Fruit fly (Drosophila melanogaster) whole organism, embryonic: ENCODE measurements around the gene L2HGDH.

Source experiments
- Ada2b ChIP-seq: fragments of 200-800 bp; sonication (Bioruptor generic); IDR thresholded peaks from 2 replicates; pipeline ENCODE4 v1.3.6; 2022; ENCODE audit warnings: missing biosample characterization, missing genetic modification characterization
- Adf1 ChIP-seq: fragments of 200-800 bp; sonication (Bioruptor generic); IDR thresholded peaks from 2 replicates; pipeline ENCODE4 v1.3.6; 2022; ENCODE audit warnings: missing biosample characterization, missing genetic modification characterization
- BtbVII ChIP-seq: fragments of 200-800 bp; sonication (Bioruptor generic); optimal IDR thresholded peaks from 3 replicates; lab custom pipeline; 2017; ENCODE audit warnings: missing biosample characterization, mild to moderate bottlenecking, missing genetic modification characterization
- CG10431 ChIP-seq: fragments of 200-800 bp; sonication (Bioruptor generic); optimal IDR thresholded peaks from 3 replicates; lab custom pipeline; 2018; ENCODE audit warnings: missing biosample characterization, mild to moderate bottlenecking, missing genetic modification characterization
- CG12219 ChIP-seq: fragments of 200-800 bp; sonication (Bioruptor generic); optimal IDR thresholded peaks from 3 replicates; lab custom pipeline; 2018; ENCODE audit warnings: missing biosample characterization, mild to moderate bottlenecking, missing genetic modification characterization
- CG13624 ChIP-seq: fragments of 200-800 bp; sonication (Bioruptor generic); optimal IDR thresholded peaks from 2 replicates; lab custom pipeline; 2016; ENCODE audit warnings: missing biosample characterization, missing genetic modification characterization
- CG1602 ChIP-seq: fragments of 200-800 bp; sonication (Bioruptor generic); optimal IDR thresholded peaks from 3 replicates; lab custom pipeline; 2016; ENCODE audit warnings: missing biosample characterization, missing genetic modification characterization
- CG17361 ChIP-seq: fragments of 200-800 bp; sonication (Bioruptor generic); IDR thresholded peaks from 3 replicates; pipeline ENCODE4 v1.3.6; 2022; ENCODE audit warnings: missing biosample characterization, missing genetic modification characterization
- CG17912 ChIP-seq: fragments of 200-800 bp; sonication (Bioruptor generic); optimal IDR thresholded peaks from 2 replicates; lab custom pipeline; 2018; ENCODE audit warnings: missing biosample characterization, mild to moderate bottlenecking, missing genetic modification characterization
- CG18262 ChIP-seq: fragments of 200-800 bp; optimal IDR thresholded peaks from 3 replicates; lab custom pipeline; 2019; ENCODE audit warnings: missing biosample characterization, mild to moderate bottlenecking, missing genetic modification characterization, moderate library complexity
- CG4360 ChIP-seq: fragments of 200-800 bp; sonication (Bioruptor generic); IDR thresholded peaks from 2 replicates; pipeline ENCODE4 v1.3.6; 2022; ENCODE audit warnings: missing biosample characterization, missing genetic modification characterization
- CG6683 ChIP-seq: fragments of 200-800 bp; sonication (Bioruptor generic); optimal IDR thresholded peaks from 2 replicates; lab custom pipeline; 2017; ENCODE audit warnings: missing biosample characterization, mild to moderate bottlenecking, missing genetic modification characterization, missing genetic modification reagents
- CG7928 ChIP-seq: fragments of 200-800 bp; sonication (Bioruptor generic); optimal IDR thresholded peaks from 2 replicates; lab custom pipeline; 2017; ENCODE audit warnings: missing biosample characterization, mild to moderate bottlenecking, missing genetic modification characterization
- CG9797 ChIP-seq: fragments of 200-800 bp; sonication (Bioruptor generic); optimal IDR thresholded peaks from 3 replicates; lab custom pipeline; 2018; ENCODE audit warnings: missing biosample characterization, mild to moderate bottlenecking, missing genetic modification characterization
- CkIIα-i1 ChIP-seq: fragments of 200-800 bp; sonication (Bioruptor generic); IDR thresholded peaks from 2 replicates; pipeline ENCODE4 v1.3.6; 2022; ENCODE audit warnings: missing biosample characterization, missing genetic modification characterization
- Dad ChIP-seq: fragments of 200-800 bp; sonication (Bioruptor generic); optimal IDR thresholded peaks from 3 replicates; lab custom pipeline; 2016; ENCODE audit warnings: missing biosample characterization, missing genetic modification characterization
- Doc3 ChIP-seq: fragments of 200-800 bp; sonication (Bioruptor generic); IDR thresholded peaks from 3 replicates; pipeline ENCODE4 v1.3.6; 2022; ENCODE audit warnings: missing biosample characterization, missing genetic modification characterization; ENCODE audit not compliant: partially characterized antibody
- Eip74EF ChIP-seq, 2 experiments: fragments of 200-800 bp in 1 of 2; fragments of >200 bp in 1 of 2; sonication (Bioruptor generic) in 1 of 2; optimal IDR thresholded peaks; 2 replicates each; lab custom pipeline; 2017 to 2019; ENCODE audit warnings: missing biosample characterization in 2 of 2, missing genetic modification characterization in 2 of 2, mild to moderate bottlenecking in 1 of 2, moderate library complexity in 1 of 2
- Fer2 ChIP-seq: fragments of 200-800 bp; sonication (Bioruptor generic); optimal IDR thresholded peaks from 2 replicates; lab custom pipeline; 2018; ENCODE audit warnings: missing biosample characterization, mild to moderate bottlenecking, missing genetic modification characterization, moderate library complexity
- GATAe ChIP-seq: fragments of 200-800 bp; sonication (Bioruptor generic); conservative IDR thresholded peaks from 2 replicates; pipeline ENCODE4 v1.3.6; 2022; ENCODE audit warnings: missing biosample characterization, missing genetic modification characterization
- HmgD ChIP-seq: fragments of 200-800 bp; sonication (Bioruptor generic); optimal IDR thresholded peaks from 3 replicates; lab custom pipeline; 2016; ENCODE audit warnings: missing biosample characterization, missing genetic modification characterization
- MBD-R2 ChIP-seq: fragments of 200-800 bp; sonication (Bioruptor generic); IDR thresholded peaks from 2 replicates; pipeline ENCODE4 v1.3.6; 2022; ENCODE audit warnings: missing biosample characterization, missing genetic modification characterization
- Med ChIP-seq: fragments of 200-800 bp; sonication (Bioruptor generic); peaks from one replicate; lab custom pipeline; 2016; ENCODE audit warnings: missing biosample characterization, missing genetic modification characterization, mild to moderate bottlenecking, inconsistent platforms, moderate library complexity
- NC2α ChIP-seq: fragments of 200-800 bp; sonication (Bioruptor generic); optimal IDR thresholded peaks from 2 replicates; lab custom pipeline; 2016; ENCODE audit warnings: missing biosample characterization, missing genetic modification characterization
- NfI ChIP-seq: fragments of 200-800 bp; sonication (Bioruptor generic); optimal IDR thresholded peaks from 3 replicates; lab custom pipeline; 2018; ENCODE audit warnings: missing biosample characterization, mild to moderate bottlenecking, missing genetic modification characterization, moderate library complexity
- Sox102F ChIP-seq: fragments of 200-800 bp; sonication (Bioruptor generic); optimal IDR thresholded peaks from 2 replicates; lab custom pipeline; 2018; ENCODE audit warnings: missing biosample characterization, mild to moderate bottlenecking, missing genetic modification characterization, moderate library complexity
- Trl ChIP-seq, 3 experiments: fragments of >200 bp in 2 of 3; fragments of 200-800 bp in 1 of 3; sonication (Bioruptor generic) in 1 of 3; optimal IDR thresholded peaks; 2 replicates in 1 of 3; 3 replicates in 2 of 3; lab custom pipeline; 2016 to 2017; ENCODE audit warnings: missing biosample characterization in 1 of 3, missing genetic modification characterization in 1 of 3
- Usf ChIP-seq: fragments of 200-800 bp; sonication (Bioruptor generic); optimal IDR thresholded peaks from 2 replicates; lab custom pipeline; 2017; ENCODE audit warnings: missing genotype, missing biosample characterization, missing genetic modification characterization
- Vsx1 ChIP-seq: fragments of 200-800 bp; sonication (Bioruptor generic); optimal IDR thresholded peaks from 2 replicates; lab custom pipeline; 2017; ENCODE audit warnings: missing biosample characterization, mild to moderate bottlenecking, missing genetic modification characterization, missing genetic modification reagents
- aop ChIP-seq: fragments of 200-800 bp; sonication (Bioruptor generic); IDR thresholded peaks from 2 replicates; pipeline ENCODE4 v1.3.6; 2022; ENCODE audit warnings: missing biosample characterization, missing genetic modification characterization
- ase ChIP-seq: fragments of 200-800 bp; sonication (Bioruptor generic); IDR thresholded peaks from 3 replicates; pipeline ENCODE4 v1.3.6; 2022; ENCODE audit warnings: missing biosample characterization, missing genetic modification characterization
- chn ChIP-seq: fragments of 200-800 bp; sonication (Bioruptor generic); optimal IDR thresholded peaks from 2 replicates; lab custom pipeline; 2016; ENCODE audit warnings: missing biosample characterization, missing genetic modification characterization
- croc ChIP-seq: fragments of 200-800 bp; sonication (Bioruptor generic); conservative IDR thresholded peaks from 3 replicates; pipeline ENCODE4 v1.3.6; 2022; ENCODE audit warnings: missing biosample characterization, missing genetic modification characterization
- eyg ChIP-seq: fragments of 200-800 bp; sonication (Bioruptor generic); optimal IDR thresholded peaks from 3 replicates; lab custom pipeline; 2016; ENCODE audit warnings: missing biosample characterization, missing genetic modification characterization
- fd96Cb ChIP-seq: fragments of 200-800 bp; sonication (Bioruptor generic); optimal IDR thresholded peaks from 2 replicates; lab custom pipeline; 2018; ENCODE audit warnings: missing biosample characterization, mild to moderate bottlenecking, missing genetic modification characterization, moderate library complexity
- gcm2 ChIP-seq: fragments of 200-800 bp; sonication (Bioruptor generic); optimal IDR thresholded peaks from 2 replicates; lab custom pipeline; 2016; ENCODE audit warnings: missing biosample characterization, missing genetic modification characterization
- gem ChIP-seq: fragments of 200-800 bp; sonication (Bioruptor generic); optimal IDR thresholded peaks from 2 replicates; lab custom pipeline; 2019; ENCODE audit warnings: missing biosample characterization, mild to moderate bottlenecking, missing genetic modification characterization, moderate library complexity
- h ChIP-seq: fragments of >200 bp; optimal IDR thresholded peaks from 2 replicates; lab custom pipeline; 2017
- lbe ChIP-seq: fragments of 200-800 bp; sonication (Bioruptor generic); optimal IDR thresholded peaks from 2 replicates; lab custom pipeline; 2016; ENCODE audit warnings: missing biosample characterization, mild to moderate bottlenecking, missing genetic modification characterization
- luna ChIP-seq: fragments of 200-800 bp; sonication (Bioruptor generic); optimal IDR thresholded peaks from 2 replicates; lab custom pipeline; 2016; ENCODE audit warnings: missing biosample characterization, missing genetic modification characterization
- maf-S ChIP-seq: fragments of 200-800 bp; sonication (Bioruptor generic); optimal IDR thresholded peaks from 2 replicates; lab custom pipeline; 2016; ENCODE audit warnings: missing biosample characterization, missing genetic modification characterization
- nerfin-2 ChIP-seq: fragments of 200-800 bp; sonication (Bioruptor generic); IDR thresholded peaks from 2 replicates; pipeline ENCODE4 v1.3.6; 2022; ENCODE audit warnings: missing biosample characterization, missing genetic modification characterization; ENCODE audit not compliant: partially characterized antibody
- nom ChIP-seq: fragments of 200-800 bp; sonication (Bioruptor generic); optimal IDR thresholded peaks from 2 replicates; lab custom pipeline; 2017; ENCODE audit warnings: missing biosample characterization, missing genetic modification characterization, mild to moderate bottlenecking, moderate library complexity, missing genetic modification reagents
- peb ChIP-seq: fragments of 200-800 bp; sonication (Bioruptor generic); IDR thresholded peaks from 2 replicates; pipeline ENCODE4 v1.3.6; 2022; ENCODE audit warnings: missing biosample characterization, missing genetic modification characterization
- pho ChIP-seq: fragments of 200-800 bp; sonication (Bioruptor generic); optimal IDR thresholded peaks from 2 replicates; lab custom pipeline; 2016; ENCODE audit warnings: missing biosample characterization, missing genetic modification characterization
- pros ChIP-seq: fragments of 200-800 bp; sonication (Bioruptor generic); optimal IDR thresholded peaks from 3 replicates; lab custom pipeline; 2019; ENCODE audit warnings: missing biosample characterization, mild to moderate bottlenecking, missing genetic modification characterization, moderate library complexity
- ranshi ChIP-seq: fragments of 200-800 bp; sonication (Bioruptor generic); IDR thresholded peaks from 2 replicates; pipeline ENCODE4 v1.3.6; 2022; ENCODE audit warnings: missing biosample characterization, missing genetic modification characterization
- salm ChIP-seq: fragments of 200-800 bp; sonication (Bioruptor generic); optimal IDR thresholded peaks from 2 replicates; lab custom pipeline; 2018; ENCODE audit warnings: missing biosample characterization, mild to moderate bottlenecking, missing genetic modification characterization
- vnd ChIP-seq: fragments of 200-800 bp; sonication (Bioruptor generic); IDR thresholded peaks from 3 replicates; pipeline ENCODE4 v1.3.6; 2022; ENCODE audit warnings: missing biosample characterization, missing genetic modification characterization; ENCODE audit not compliant: partially characterized antibody
- vvl ChIP-seq: fragments of 200-800 bp; sonication (Bioruptor generic); IDR thresholded peaks from 2 replicates; pipeline ENCODE4 v1.3.6; 2022; ENCODE audit warnings: missing biosample characterization, missing genetic modification characterization
- yki ChIP-seq: fragments of >200 bp; optimal IDR thresholded peaks from 3 replicates; lab custom pipeline; 2018

The L2HGDH gene

DNA sequence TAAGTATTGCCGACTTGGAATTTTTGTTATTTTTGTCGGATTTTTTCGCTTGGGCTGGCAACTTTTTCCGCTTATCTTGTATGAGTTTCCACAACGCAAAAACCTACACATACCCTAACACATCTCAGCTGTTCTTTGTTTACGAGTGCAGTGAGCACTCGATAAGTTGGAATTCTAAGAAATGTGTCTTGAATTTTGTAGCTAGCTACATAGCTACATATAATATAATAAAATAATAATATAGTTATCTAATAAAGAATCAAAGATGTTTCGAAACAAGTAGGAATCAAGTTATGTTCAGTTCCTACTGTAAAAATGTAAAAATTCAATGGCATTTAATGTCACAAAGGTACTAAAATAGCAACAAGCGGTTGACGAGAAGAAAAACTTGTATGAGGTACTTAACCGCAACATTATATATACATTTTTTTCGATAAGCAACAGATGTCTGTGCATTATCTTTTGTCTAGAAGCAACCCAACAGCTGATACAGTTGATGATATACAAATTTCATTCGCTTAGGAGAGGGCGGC lies 17.0 kb downstream of the L2HGDH start, which contains the start of gene Bhmt (continued):
- TF ChIP-seq CG6683 (GFP tag; lab: Kevin White, UChicago): peak; percentile 43
- no peak for TF ChIP-seq eyg
- TF ChIP-seq chn (GFP tag; lab: Kevin White, UChicago): no peak
- TF ChIP-seq vvl (GFP tag; lab: Robert Waterston, UW): peak; percentile 80
- peak; percentile 68 for TF ChIP-seq CG18262 (tag; lab: Kevin White, UChicago)
- TF ChIP-seq luna (GFP tag; lab: Kevin White, UChicago): no peak
- TF ChIP-seq CG13624 (GFP tag; lab: Kevin White, UChicago): peak; percentile 39
- TF ChIP-seq ranshi (GFP tag; lab: Robert Waterston, UW): peak; percentile 73
- no peak for TF ChIP-seq Trl (optimal IDR thresholded peaks at IDR 0.05; lab: Kevin White, UChicago)
- no peak for TF ChIP-seq Trl (GFP tag; optimal IDR thresholded peaks at IDR 0.05; lab: Kevin White, UChicago)
- TF ChIP-seq CG4360 (GFP tag; lab: Robert Waterston, UW): no peak
- TF ChIP-seq GATAe: no peak; the same call in 1 of the 2 replicates
- no peak for TF ChIP-seq peb (GFP tag; lab: Robert Waterston, UW)
- no peak for TF ChIP-seq gcm2
- TF ChIP-seq ase (GFP tag; lab: Robert Waterston, UW): peak; percentile 25; the same call in 1 of the 3 replicates
- TF ChIP-seq CG7928: peak; percentile 6
- peak; percentile 35 for TF ChIP-seq Vsx1 (GFP tag; lab: Kevin White, UChicago)
- no peak for TF ChIP-seq salm (tag; lab: Kevin White, UChicago)
- peak; percentile 70 for TF ChIP-seq NfI (GFP tag; lab: Kevin White, UChicago)
- TF ChIP-seq Dad: no peak
- peak; percentile 56 for TF ChIP-seq nom (GFP tag; lab: Kevin White, UChicago)
- TF ChIP-seq Ada2b (GFP tag; lab: Robert Waterston, UW): peak; percentile 72; the same call in 1 of the 2 replicates
- TF ChIP-seq pros (GFP tag; lab: Kevin White, UChicago): no peak
- TF ChIP-seq aop (GFP tag; lab: Robert Waterston, UW): no peak
- peak in 1 of 2 experiments; percentile 47 for TF ChIP-seq Eip74EF (GFP tag; optimal IDR thresholded peaks at IDR 0.05; lab: Kevin White, UChicago)
- TF ChIP-seq croc: peak; percentile 30; the same call in 2 of the 3 replicates
- TF ChIP-seq Adf1 (GFP tag; lab: Robert Waterston, UW): peak; percentile 52; the same call in 1 of the 2 replicates
- TF ChIP-seq Med: peak; percentile 59
- peak; percentile 72 for TF ChIP-seq MBD-R2 (GFP tag; lab: Robert Waterston, UW)
- TF ChIP-seq CkIIα-i1 (GFP tag; lab: Robert Waterston, UW): no peak
- TF ChIP-seq CG10431: no peak
- peak; percentile 78 for TF ChIP-seq gem (tag; lab: Kevin White, UChicago)
- TF ChIP-seq CG1602 (GFP tag; lab: Kevin White, UChicago): peak; percentile 20
- TF ChIP-seq CG12219: peak; percentile 14
- TF ChIP-seq yki (lab: Kevin White, UChicago): no peak
- TF ChIP-seq lbe (GFP tag; lab: Kevin White, UChicago): peak; percentile 88
- TF ChIP-seq CG9797 (GFP tag; lab: Kevin White, UChicago): no peak
- TF ChIP-seq fd96Cb (tag; lab: Kevin White, UChicago): peak; percentile 48
- no peak for TF ChIP-seq nerfin-2 (GFP tag; lab: Robert Waterston, UW)
- TF ChIP-seq vnd: no peak
- TF ChIP-seq BtbVII (GFP tag; lab: Kevin White, UChicago): peak; percentile 74
- peak; percentile 74 for TF ChIP-seq CG17361
- no peak for TF ChIP-seq Doc3 (GFP tag; lab: Robert Waterston, UW)
- TF ChIP-seq Fer2 (tag; lab: Kevin White, UChicago): peak; percentile 22
- no peak for TF ChIP-seq CG17912 (GFP tag; lab: Kevin White, UChicago)
- no peak for TF ChIP-seq h (lab: Kevin White, UChicago)
- no peak for TF ChIP-seq NC2α (GFP tag; lab: Kevin White, UChicago)
- TF ChIP-seq Usf: no peak
- TF ChIP-seq Sox102F: peak; percentile 62
- no peak for TF ChIP-seq maf-S (GFP tag; lab: Kevin White, UChicago)
- TF ChIP-seq pho (GFP tag; lab: Kevin White, UChicago): no peak
- no peak for TF ChIP-seq HmgD (GFP tag; lab: Kevin White, UChicago)
